Worm (Caenorhabditis elegans): ENCODE results near the gene xtr-2.

The xtr-2 gene

DNA sequence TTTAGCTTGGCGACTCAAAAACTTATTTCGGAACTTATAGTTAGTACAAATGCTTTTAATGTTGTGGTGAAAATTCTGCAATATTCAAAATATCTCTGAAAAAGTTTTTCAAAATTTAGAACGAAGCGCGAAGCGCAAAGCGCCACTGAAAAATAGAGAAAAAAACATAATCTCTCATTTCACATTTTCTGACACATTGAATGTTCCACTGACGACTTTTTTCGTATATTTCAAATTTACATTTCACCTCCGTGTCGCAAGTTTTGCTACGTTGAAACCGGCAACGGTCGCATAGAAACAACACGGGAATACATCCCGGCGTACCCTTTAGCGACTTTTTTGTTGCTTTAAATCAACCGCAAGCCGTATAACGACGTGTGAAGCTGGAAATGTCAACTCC, 33.0 kb downstream of the xtr-2 start, which contains the start of gene F42F12.14:
F42F12.14 (plus strand) TSS at position 301 of the 400 bp plus-strand sequence.
- TF ChIP-seq nhr-67 (tag; optimal IDR thresholded peaks at IDR 0.05) (no peak), snpc-4 (tag; optimal IDR thresholded peaks at IDR 0.05) (no peak), egl-27 (tag; optimal IDR thresholded peaks at IDR 0.05) (no peak), unc-62 (GFP tag; optimal IDR thresholded peaks at IDR 0.05) (no peak)

ce11 chrX:12350207-12350606, 34.8 kb downstream of the xtr-2 start, which contains the start of gene F42F12.3:
F42F12.3 (plus strand) TSS chrX:12350578.
- TF ChIP-seq snpc-4 (tag; optimal IDR thresholded peaks at IDR 0.05), result no peak
- no peak for TF ChIP-seq lin-39 (tag; optimal IDR thresholded peaks at IDR 0.05)
- TF ChIP-seq nhr-23 (tag; optimal IDR thresholded peaks at IDR 0.05), result peak; percentile 14
- no peak for TF ChIP-seq ZK546.5 (tag; optimal IDR thresholded peaks at IDR 0.05)
- no peak for TF ChIP-seq zag-1 (tag; optimal IDR thresholded peaks at IDR 0.05)
- no peak for TF ChIP-seq ceh-9 (tag; optimal IDR thresholded peaks at IDR 0.05)
- TF ChIP-seq nhr-76 (tag; optimal IDR thresholded peaks at IDR 0.05), result no peak
- peak; percentile 15 for TF ChIP-seq elt-2 (tag; optimal IDR thresholded peaks at IDR 0.05)
- peak; percentile 55 for TF ChIP-seq pha-4 (tag; optimal IDR thresholded peaks at IDR 0.05)
- peak; percentile 45 for TF ChIP-seq pqm-1 (tag; optimal IDR thresholded peaks at IDR 0.05)

DNA sequence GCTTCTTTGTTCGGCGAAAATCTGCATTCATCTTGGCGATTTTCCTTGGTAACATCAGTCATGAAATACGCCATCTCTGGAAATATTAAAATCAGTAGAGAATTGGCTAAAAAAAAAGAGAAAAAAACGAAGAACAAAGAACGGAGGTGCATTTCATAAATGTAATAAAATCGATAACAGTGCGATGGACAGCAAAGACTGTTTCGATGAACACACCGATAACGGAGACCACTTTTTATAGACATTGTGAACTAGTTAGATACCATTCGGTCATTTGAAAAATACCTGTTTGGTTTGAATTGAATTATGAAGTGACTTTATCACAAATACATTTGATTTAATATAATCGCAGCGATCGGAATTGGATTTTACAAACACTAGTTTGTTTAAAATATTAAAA, 37.5 kb downstream of the xtr-2 start, which contains the start of gene F42F12.4:
F42F12.4 (minus strand) TSS at position 76 of the 400 bp plus-strand sequence.
- peak; percentile 3 for TF ChIP-seq pqm-1 (tag; optimal IDR thresholded peaks at IDR 0.05)
- no peak for TF ChIP-seq nfya-1 (tag; optimal IDR thresholded peaks at IDR 0.05; ENCODE audit: insufficient read depth)
- TF ChIP-seq ceh-28 (tag; optimal IDR thresholded peaks at IDR 0.05), result peak; percentile 63
- TF ChIP-seq elt-2 (tag; optimal IDR thresholded peaks at IDR 0.05), result peak; percentile 29
- no peak for TF ChIP-seq ceh-16 (tag; optimal IDR thresholded peaks at IDR 0.05)

DNA sequence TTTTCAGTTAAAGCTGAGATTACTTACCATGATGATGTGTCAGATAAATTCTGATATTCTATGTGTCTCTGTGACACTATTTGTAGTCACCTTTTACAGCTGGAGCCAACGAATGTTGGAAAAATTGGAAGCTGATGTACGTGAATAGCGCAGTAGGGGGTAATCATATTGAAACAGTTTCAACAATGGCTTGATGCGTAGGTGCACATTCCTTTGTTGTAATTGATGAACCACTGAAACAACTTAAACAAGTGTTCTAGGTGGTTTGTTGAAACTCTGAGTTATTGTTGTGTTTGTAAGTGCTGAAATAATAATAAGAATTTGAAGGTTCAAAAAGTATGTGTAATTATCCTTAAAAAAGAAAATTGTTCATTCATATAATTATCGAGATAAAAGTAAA, 41.2 kb downstream of the xtr-2 start, which contains the start of gene nspc-12:
nspc-12 (minus strand) TSS at position 101 of the 400 bp plus-strand sequence.
- TF ChIP-seq daf-12 (tag; optimal IDR thresholded peaks at IDR 0.05) (no peak), ceh-28 (tag; optimal IDR thresholded peaks at IDR 0.05) (no peak), snpc-4 (tag; optimal IDR thresholded peaks at IDR 0.05) (no peak), nhr-67 (tag; optimal IDR thresholded peaks at IDR 0.05) (no peak), nhr-237 (tag; optimal IDR thresholded peaks at IDR 0.05) (no peak), fkh-2 (tag; optimal IDR thresholded peaks at IDR 0.05) (no peak)

- TF ChIP-seq pqm-1 (tag; optimal IDR thresholded peaks at IDR 0.05) (no peak), unc-39 (tag; optimal IDR thresholded peaks at IDR 0.05) (no peak), unc-62 (GFP tag; optimal IDR thresholded peaks at IDR 0.05) (no peak), jun-1 (tag; optimal IDR thresholded peaks at IDR 0.05) (no peak), aly-2 (tag; optimal IDR thresholded peaks at IDR 0.05) (no peak), elt-1 (tag; optimal IDR thresholded peaks at IDR 0.05) (no peak), zag-1 (tag; optimal IDR thresholded peaks at IDR 0.05) (no peak), nhr-77 (tag; optimal IDR thresholded peaks at IDR 0.05) (no peak), nhr-12 (tag; optimal IDR thresholded peaks at IDR 0.05) (no peak), nfya-1 (tag; optimal IDR thresholded peaks at IDR 0.05; ENCODE audit: insufficient read depth) (no peak), ztf-4 (tag; optimal IDR thresholded peaks at IDR 0.05) (no peak)
Observed at ce11 chrX:12357127-12357526, 41.8 kb downstream of the xtr-2 start, which contains the start of gene nspc-13. nspc-13 (plus strand) TSS chrX:12357427.

DNA sequence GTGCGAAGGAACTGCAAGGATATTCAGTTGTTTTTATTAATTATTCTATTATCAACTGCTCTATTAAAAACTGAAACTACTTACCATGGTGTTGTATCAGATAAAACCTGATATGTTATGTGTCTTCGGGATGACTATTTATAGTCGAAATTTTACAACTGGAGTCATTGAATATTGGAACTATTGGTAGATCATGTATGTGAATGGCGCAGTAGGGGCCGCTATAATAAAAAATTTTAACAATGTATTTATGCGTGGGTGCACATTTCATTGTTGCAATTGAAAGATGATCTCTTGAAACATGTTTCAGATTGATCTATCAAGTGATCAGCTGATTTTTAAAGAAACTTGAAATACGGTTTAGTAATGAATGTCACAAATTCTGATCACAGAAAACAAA, 43.6 kb downstream of the xtr-2 start, which contains the start of gene nspc-14:
nspc-14 (minus strand) TSS at position 101 of the 400 bp plus-strand sequence.
- no peak for TF ChIP-seq lsy-12 (tag; optimal IDR thresholded peaks at IDR 0.05)
- TF ChIP-seq sea-2 (GFP tag; optimal IDR thresholded peaks at IDR 0.05), result no peak
- no peak for TF ChIP-seq jun-1 (tag; optimal IDR thresholded peaks at IDR 0.05)

DNA sequence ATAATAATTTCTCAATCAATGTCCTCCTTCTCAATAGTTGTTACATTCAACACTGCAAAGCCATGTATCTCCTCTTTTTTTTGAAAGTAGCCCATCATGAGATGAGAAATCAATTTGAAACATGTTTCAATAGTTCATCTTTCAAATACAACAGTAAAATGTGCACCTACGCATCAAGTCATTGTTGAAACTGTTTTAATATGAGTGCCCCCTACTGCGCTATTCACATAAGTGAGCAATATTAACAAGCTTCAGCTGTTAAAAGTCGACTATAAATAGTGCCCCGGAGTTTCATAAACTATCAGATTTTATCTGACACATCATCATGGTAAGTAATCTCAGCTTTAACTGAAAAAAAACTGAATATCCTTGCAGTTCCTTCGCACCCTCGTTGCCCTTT, 45.1 kb downstream of the xtr-2 start, which contains the start of the genes nspc-15 and F19H6.6:
nspc-15 (plus strand) TSS at position 301 of the 400 bp plus-strand sequence.
F19H6.6 (plus strand) TSS at position 384 of the 400 bp plus-strand sequence.
- TF ChIP-seq ZK546.5 (tag; optimal IDR thresholded peaks at IDR 0.05) (no peak), ceh-9 (tag; optimal IDR thresholded peaks at IDR 0.05) (no peak)
